Worm (Caenorhabditis elegans): ENCODE data around the gene aagr-1.

Gene aagr-1

ce11 chrIV:8375381-8375780 is 9.1 kb downstream of the aagr-1 start:
- TF ChIP-seq hlh-8 (tag; optimal IDR thresholded peaks at IDR 0.05) (peak; percentile 66), tbx-7 (tag; optimal IDR thresholded peaks at IDR 0.05) (peak; percentile 34), elt-4 (tag; optimal IDR thresholded peaks at IDR 0.05) (no peak), ceh-6 (GFP tag; optimal IDR thresholded peaks at IDR 0.05) (peak; percentile 87), mec-3 (tag; optimal IDR thresholded peaks at IDR 0.05; ENCODE audit: borderline replicate concordance) (no peak), pha-2 (tag; optimal IDR thresholded peaks at IDR 0.05) (peak; percentile 86), ceh-45 (GFP tag; IDR thresholded peaks at IDR 0.05) (peak; percentile 52; the same call in 1 of the 2 replicates), elt-2 (tag; optimal IDR thresholded peaks at IDR 0.05) (peak; percentile 94), hlh-13 (GFP tag; optimal IDR thresholded peaks at IDR 0.05) (peak; percentile 83), pat-9 (tag; optimal IDR thresholded peaks at IDR 0.05) (peak; percentile 87), zip-5 (tag; optimal IDR thresholded peaks at IDR 0.05) (peak; percentile 70), sdc-2 (tag; optimal IDR thresholded peaks at IDR 0.05) (peak; percentile 77), K09A11.1 (tag; optimal IDR thresholded peaks at IDR 0.05; ENCODE audit: insufficient read depth) (peak; percentile 67), madf-2 (tag; optimal IDR thresholded peaks at IDR 0.05) (peak; percentile 86), lin-11 (tag; optimal IDR thresholded peaks at IDR 0.05) (peak; percentile 84), ztf-16 (tag; optimal IDR thresholded peaks at IDR 0.05) (peak; percentile 82), lim-6 (tag; optimal IDR thresholded peaks at IDR 0.05) (no peak), rnt-1 (tag; optimal IDR thresholded peaks at IDR 0.05) (peak; percentile 50), tbx-2 (tag; optimal IDR thresholded peaks at IDR 0.05) (peak; percentile 86), dve-1 (tag; optimal IDR thresholded peaks at IDR 0.05) (peak; percentile 85), nhr-11 (tag; optimal IDR thresholded peaks at IDR 0.05) (no peak), ceh-30 (tag; optimal IDR thresholded peaks at IDR 0.05) (peak; percentile 53), pha-4 (tag; optimal IDR thresholded peaks at IDR 0.05) (no peak), pqm-1 (tag; optimal IDR thresholded peaks at IDR 0.05) (peak; percentile 16), syd-9 (tag; optimal IDR thresholded peaks at IDR 0.05) (peak; percentile 89), eyg-1 (tag; optimal IDR thresholded peaks at IDR 0.05) (peak; percentile 77), odd-2 (tag; optimal IDR thresholded peaks at IDR 0.05) (peak; percentile 79), hlh-15 (tag; optimal IDR thresholded peaks at IDR 0.05) (peak; percentile 67), ama-1 (optimal IDR thresholded peaks at IDR 0.05) (no peak), F13H6.1 (tag; optimal IDR thresholded peaks at IDR 0.05) (peak; percentile 64), ahr-1 (tag; optimal IDR thresholded peaks at IDR 0.05) (peak; percentile 33), T23F11.4 (GFP tag; optimal IDR thresholded peaks at IDR 0.05) (peak; percentile 63), ceh-18 (tag; optimal IDR thresholded peaks at IDR 0.05) (peak; percentile 59), ttx-3 (tag; optimal IDR thresholded peaks at IDR 0.05) (peak; percentile 82), Y22D7AL.16 (tag; optimal IDR thresholded peaks at IDR 0.05) (peak; percentile 70), unc-86 (tag; optimal IDR thresholded peaks at IDR 0.05) (peak; percentile 84), C38D4.7 (GFP tag; optimal IDR thresholded peaks at IDR 0.05) (peak; percentile 87), pag-3 (tag; optimal IDR thresholded peaks at IDR 0.05; ENCODE audit: borderline replicate concordance) (peak; percentile 39), unc-42 (tag; optimal IDR thresholded peaks at IDR 0.05) (peak; percentile 61), ceh-24 (tag; optimal IDR thresholded peaks at IDR 0.05) (no peak), hlh-6 (tag; optimal IDR thresholded peaks at IDR 0.05) (peak; percentile 89), unc-55 (GFP tag; optimal IDR thresholded peaks at IDR 0.05) (peak; percentile 65), ceh-48 (tag; optimal IDR thresholded peaks at IDR 0.05) (peak; percentile 77), npax-4 (tag; optimal IDR thresholded peaks at IDR 0.05) (peak; percentile 77), ceh-22 (tag; optimal IDR thresholded peaks at IDR 0.05) (no peak), hlh-30 (tag; optimal IDR thresholded peaks at IDR 0.05; ENCODE audit: insufficient read depth) (peak; percentile 56), ref-2 (tag; optimal IDR thresholded peaks at IDR 0.05) (peak; percentile 92), fkh-10 (GFP tag; optimal IDR thresholded peaks at IDR 0.05) (peak; percentile 73), K02D7.2 (tag; optimal IDR thresholded peaks at IDR 0.05) (peak; percentile 51), nfya-1 (tag; optimal IDR thresholded peaks at IDR 0.05) (peak; percentile 67), sox-4 (tag; optimal IDR thresholded peaks at IDR 0.05) (peak; percentile 78), pax-1 (tag; optimal IDR thresholded peaks at IDR 0.05) (no peak), gmeb-2 (tag; optimal IDR thresholded peaks at IDR 0.05) (peak; percentile 81)
